Worm (Caenorhabditis elegans) whole organism, L4 larva: Measurements from ENCODE around the gene W07E11.1.

Source experiments
- D1046.2 ChIP-seq: fragments of 200-800 bp; sonication (Bioruptor generic); IDR thresholded peaks from 2 replicates; pipeline ENCODE4 v1.3.6; 2022; ENCODE audit warnings: missing genetic modification characterization, missing compliant biosample characterization
- F10B5.3 ChIP-seq: sonication (generic microtip); optimal IDR thresholded peaks from 2 replicates; lab custom pipeline; 2016; ENCODE audit warnings: mild to moderate bottlenecking, missing genetic modification characterization, missing compliant biosample characterization
- F26F4.8 ChIP-seq: fragments of 200-800 bp; sonication (Bioruptor generic); conservative IDR thresholded peaks from 2 replicates; pipeline ENCODE4 v1.3.6; 2022; ENCODE audit warnings: missing genetic modification characterization, missing compliant biosample characterization
- F37D6.2 ChIP-seq: sonication (generic microtip); optimal IDR thresholded peaks from 2 replicates; lab custom pipeline; 2016; ENCODE audit warnings: mild to moderate bottlenecking, missing genetic modification characterization, missing compliant biosample characterization
- F44E2.7 ChIP-seq: fragments of 200-800 bp; sonication (Bioruptor generic); IDR thresholded peaks from 2 replicates; pipeline ENCODE4 v2.1.2; 2022; ENCODE audit warnings: missing genetic modification characterization, missing compliant biosample characterization
- Y105C5A.15 ChIP-seq: fragments of 200-800 bp; sonication (Bioruptor generic); IDR thresholded peaks from 2 replicates; pipeline ENCODE4 v1.3.6; 2022; ENCODE audit warnings: missing genetic modification characterization, missing compliant biosample characterization
- ZK546.5 ChIP-seq, 2 experiments: sonication (generic microtip); optimal IDR thresholded peaks; 2 replicates each; lab custom pipeline; 2017; ENCODE audit warnings: missing biosample characterization in 2 of 2, missing genetic modification characterization in 2 of 2
- aha-1 ChIP-seq: fragments of 150-350 bp; peaks from one replicate; lab custom pipeline; 2014; ENCODE audit warnings: missing biosample characterization, missing genetic modification characterization
- aly-2 ChIP-seq: sonication (generic microtip); optimal IDR thresholded peaks from 2 replicates; lab custom pipeline; 2018; ENCODE audit warnings: missing biosample characterization, missing genetic modification characterization
- ama-1 ChIP-seq: fragments of 150-350 bp; optimal IDR thresholded peaks from 2 replicates; lab custom pipeline; 2014; ENCODE audit warnings: inconsistent platforms, mixed read lengths
- ceh-20 ChIP-seq: fragments of 200-800 bp; sonication (Bioruptor generic); IDR thresholded peaks from 2 replicates; pipeline ENCODE4 v1.3.6; 2022; ENCODE audit warnings: missing genetic modification reagents, missing genetic modification characterization, missing compliant biosample characterization
- ceh-28 ChIP-seq: fragments of 150-350 bp; optimal IDR thresholded peaks from 2 replicates; lab custom pipeline; 2014; ENCODE audit warnings: missing biosample characterization, missing genetic modification reagents, missing genetic modification characterization
- ctbp-1 ChIP-seq: fragments of 200-800 bp; sonication (Bioruptor generic); IDR thresholded peaks from 2 replicates; pipeline ENCODE4 v1.3.6; 2022; ENCODE audit warnings: missing genetic modification reagents, missing genetic modification characterization, missing compliant biosample characterization
- daf-12 ChIP-seq: fragments of 150-350 bp; optimal IDR thresholded peaks from 2 replicates; lab custom pipeline; 2014; ENCODE audit warnings: missing biosample characterization, missing genetic modification reagents, missing genetic modification characterization
- daf-16 ChIP-seq, 3 experiments: sonication (generic microtip); optimal IDR thresholded peaks; 2 replicates each; lab custom pipeline; 2016 to 2017; ENCODE audit warnings: missing genetic modification characterization in 3 of 3, missing genetic modification reagents in 3 of 3, mild to moderate bottlenecking in 2 of 3, missing compliant biosample characterization in 2 of 3, missing biosample characterization in 1 of 3, moderate library complexity in 1 of 3
- daf-19 ChIP-seq: fragments of 200-800 bp; sonication (Bioruptor generic); conservative IDR thresholded peaks from 2 replicates; pipeline ENCODE4 v1.3.6; 2022; ENCODE audit warnings: missing genetic modification characterization, missing compliant biosample characterization
- daf-8 ChIP-seq: fragments of 200-800 bp; sonication (Bioruptor generic); IDR thresholded peaks from 2 replicates; pipeline ENCODE4 v1.3.6; 2022; ENCODE audit warnings: missing genetic modification characterization, missing compliant biosample characterization
- dmd-6 ChIP-seq: fragments of 200-800 bp; sonication (Bioruptor generic); IDR thresholded peaks from 2 replicates; pipeline ENCODE4 v1.3.6; 2022; ENCODE audit warnings: missing genetic modification reagents, missing genetic modification characterization, missing compliant biosample characterization
- dmd-9 ChIP-seq: fragments of 200-800 bp; sonication (Bioruptor generic); IDR thresholded peaks from 2 replicates; pipeline ENCODE4 v1.3.6; 2022; ENCODE audit warnings: missing genetic modification reagents, missing genetic modification characterization, missing compliant biosample characterization
- dpl-1 ChIP-seq: fragments of 150-350 bp; optimal IDR thresholded peaks from 2 replicates; lab custom pipeline; 2014; ENCODE audit warnings: missing biosample characterization, missing genetic modification reagents, missing genetic modification characterization
- duxl-1 ChIP-seq: sonication (generic microtip); optimal IDR thresholded peaks from 2 replicates; lab custom pipeline; 2016; ENCODE audit warnings: mild to moderate bottlenecking, missing genetic modification characterization, moderate library complexity, missing compliant biosample characterization; ENCODE audit not compliant: poor library complexity
- egl-27 ChIP-seq: sonication (generic microtip); optimal IDR thresholded peaks from 3 replicates; lab custom pipeline; 2017; ENCODE audit warnings: missing biosample characterization, missing genetic modification reagents, missing genetic modification characterization
- egl-43 ChIP-seq: fragments of 200-800 bp; sonication (Bioruptor generic); IDR thresholded peaks from 2 replicates; pipeline ENCODE4 v1.3.6; 2022; ENCODE audit warnings: missing genetic modification reagents, missing genetic modification characterization, missing compliant biosample characterization
- fkh-10 ChIP-seq: fragments of 150-350 bp; optimal IDR thresholded peaks from 2 replicates; lab custom pipeline; 2014; ENCODE audit warnings: missing biosample characterization, missing genetic modification reagents, missing genetic modification characterization
- fos-1 ChIP-seq: fragments of 150-350 bp; optimal IDR thresholded peaks from 2 replicates; lab custom pipeline; 2014; ENCODE audit warnings: missing biosample characterization, missing genetic modification characterization
- hif-1 ChIP-seq, 2 experiments: sonication (generic microtip); optimal IDR thresholded peaks; 2 replicates each; lab custom pipeline; 2016 to 2017; ENCODE audit warnings: missing compliant biosample characterization in 2 of 2, missing genetic modification characterization in 2 of 2, missing genetic modification reagents in 2 of 2, missing genotype in 2 of 2, mild to moderate bottlenecking in 1 of 2
- hlh-30 ChIP-seq: sonication (generic microtip); optimal IDR thresholded peaks from 2 replicates; lab custom pipeline; 2017; ENCODE audit warnings: antibody characterized with exemption, mild to moderate bottlenecking, missing genetic modification characterization, missing compliant biosample characterization; ENCODE audit not compliant: insufficient read depth
- hmg-1.1 ChIP-seq: fragments of 200-800 bp; sonication (Bioruptor generic); IDR thresholded peaks from 2 replicates; pipeline ENCODE4 v1.3.6; 2022; ENCODE audit warnings: missing genetic modification reagents, missing genetic modification characterization, missing compliant biosample characterization
- lin-39 ChIP-seq: fragments of 150-350 bp; optimal IDR thresholded peaks from 2 replicates; lab custom pipeline; 2014; ENCODE audit warnings: missing biosample characterization, missing genetic modification reagents, missing genetic modification characterization
- lir-3 ChIP-seq: sonication (generic microtip); optimal IDR thresholded peaks from 2 replicates; lab custom pipeline; 2016; ENCODE audit warnings: mild to moderate bottlenecking, missing genetic modification characterization, missing compliant biosample characterization
- madf-5 ChIP-seq, 2 experiments: fragments of 200-800 bp; sonication (Bioruptor generic); IDR thresholded peaks; 2 replicates each; pipeline ENCODE4 v1.3.6; 2022; ENCODE audit warnings: missing compliant biosample characterization in 2 of 2, missing genetic modification characterization in 2 of 2
- madf-9 ChIP-seq: fragments of 200-800 bp; sonication (Bioruptor generic); conservative IDR thresholded peaks from 2 replicates; pipeline ENCODE4 v1.3.6; 2022; ENCODE audit warnings: missing genetic modification reagents, missing genetic modification characterization, missing compliant biosample characterization
- mdt-29 ChIP-seq: fragments of 200-800 bp; sonication (Bioruptor generic); IDR thresholded peaks from 2 replicates; pipeline ENCODE4 v1.3.6; 2022; ENCODE audit warnings: missing genetic modification reagents, missing genetic modification characterization, missing compliant biosample characterization
- mxl-3 ChIP-seq: fragments of 200-800 bp; sonication (Bioruptor generic); optimal IDR thresholded peaks from 2 replicates; lab custom pipeline; 2018; ENCODE audit warnings: mild to moderate bottlenecking, missing genetic modification characterization, missing compliant biosample characterization
- nhr-10 ChIP-seq: fragments of 150-350 bp; optimal IDR thresholded peaks from 2 replicates; lab custom pipeline; 2014; ENCODE audit warnings: missing biosample characterization, missing genetic modification characterization
- nhr-102 ChIP-seq: sonication (generic microtip); optimal IDR thresholded peaks from 2 replicates; lab custom pipeline; 2016; ENCODE audit warnings: mild to moderate bottlenecking, missing genetic modification characterization, moderate library complexity, missing compliant biosample characterization
- nhr-111 ChIP-seq: fragments of 200-800 bp; sonication (Bioruptor generic); optimal IDR thresholded peaks from 2 replicates; lab custom pipeline; 2018; ENCODE audit warnings: mild to moderate bottlenecking, missing genetic modification characterization, missing compliant biosample characterization
- nhr-237 ChIP-seq: sonication (generic microtip); optimal IDR thresholded peaks from 2 replicates; lab custom pipeline; 2017; ENCODE audit warnings: missing biosample characterization, missing genetic modification characterization
- nhr-48 ChIP-seq: sonication (generic microtip); optimal IDR thresholded peaks from 2 replicates; lab custom pipeline; 2016; ENCODE audit warnings: mild to moderate bottlenecking, missing genetic modification characterization, missing compliant biosample characterization
- nhr-76 ChIP-seq: fragments of 150-350 bp; optimal IDR thresholded peaks from 2 replicates; lab custom pipeline; 2014; ENCODE audit warnings: missing biosample characterization, missing genetic modification characterization
- nhr-77 ChIP-seq: fragments of 150-350 bp; optimal IDR thresholded peaks from 2 replicates; lab custom pipeline; 2014; ENCODE audit warnings: missing biosample characterization, missing genetic modification characterization
- pha-4 ChIP-seq, 2 experiments: fragments of 150-350 bp in 1 of 2; fragments of 200-800 bp in 1 of 2; sonication (Bioruptor generic) in 1 of 2; IDR thresholded peaks in 1 of 2; optimal IDR thresholded peaks in 1 of 2; 2 replicates each; pipeline versions ENCODE4 v1.3.6 to Lab custom; 2014 to 2022; ENCODE audit warnings: missing genetic modification characterization in 2 of 2, missing genetic modification reagents in 2 of 2, missing biosample characterization in 1 of 2, missing compliant biosample characterization in 1 of 2
- pqm-1 ChIP-seq: sonication (generic microtip); optimal IDR thresholded peaks from 2 replicates; lab custom pipeline; 2017; ENCODE audit warnings: missing biosample characterization, missing genetic modification characterization
- saeg-2 ChIP-seq: fragments of 200-800 bp; sonication (Bioruptor generic); IDR thresholded peaks from 2 replicates; pipeline ENCODE4 v1.3.6; 2022; ENCODE audit warnings: missing genetic modification reagents, missing genetic modification characterization, missing compliant biosample characterization
- sdz-12 ChIP-seq: fragments of 200-800 bp; sonication (Bioruptor generic); optimal IDR thresholded peaks from 2 replicates; lab custom pipeline; 2018; ENCODE audit warnings: mild to moderate bottlenecking, missing genetic modification characterization, missing compliant biosample characterization
- snpc-1.2 ChIP-seq: fragments of 200-800 bp; sonication (Bioruptor generic); IDR thresholded peaks from 2 replicates; pipeline ENCODE4 v1.3.6; 2022; ENCODE audit warnings: missing genetic modification reagents, missing genetic modification characterization, missing compliant biosample characterization
- unc-130 ChIP-seq: sonication (generic microtip); optimal IDR thresholded peaks from 2 replicates; lab custom pipeline; 2016; ENCODE audit warnings: missing genetic modification reagents, missing genetic modification characterization, missing compliant biosample characterization
- unc-39 ChIP-seq: sonication (generic microtip); optimal IDR thresholded peaks from 2 replicates; lab custom pipeline; 2017; ENCODE audit warnings: missing biosample characterization, missing genetic modification characterization
- zfp-2 ChIP-seq: sonication (generic microtip); optimal IDR thresholded peaks from 2 replicates; lab custom pipeline; 2016; ENCODE audit warnings: mild to moderate bottlenecking, missing genetic modification characterization, missing compliant biosample characterization
- zip-11 ChIP-seq: fragments of 200-800 bp; sonication (Bioruptor generic); IDR thresholded peaks from 2 replicates; pipeline ENCODE4 v1.3.6; 2022; ENCODE audit warnings: missing genetic modification characterization, missing compliant biosample characterization
- ztf-7 ChIP-seq: fragments of 150-350 bp; optimal IDR thresholded peaks from 2 replicates; lab custom pipeline; 2014; ENCODE audit warnings: missing biosample characterization, missing genetic modification characterization

Gene W07E11.1

DNA sequence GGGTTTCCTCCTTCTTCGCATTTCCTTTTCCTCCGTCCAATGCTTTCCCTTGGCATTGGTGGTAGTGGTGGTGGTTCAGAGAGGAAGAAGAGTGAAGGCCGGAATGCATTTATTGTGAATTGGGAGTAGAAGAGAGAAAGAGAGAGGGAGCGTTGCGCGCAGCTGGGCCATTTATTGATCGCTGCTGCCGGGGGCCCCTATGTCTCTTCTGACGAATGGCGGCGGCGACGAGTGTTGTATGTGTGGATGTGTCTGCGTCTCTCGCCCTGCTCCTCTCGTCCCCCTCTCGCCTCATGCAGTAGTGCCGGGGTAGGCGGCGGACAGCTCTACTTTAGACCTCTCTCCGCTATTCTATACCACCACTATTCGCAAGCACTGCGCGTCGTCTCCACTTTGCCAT lies 62.2 kb downstream of the W07E11.1 start, which contains the start of gene unc-115 (continued):
- TF ChIP-seq egl-27 (tag; lab: Kevin White, UChicago) (no peak), ZK546.5 (tag; optimal IDR thresholded peaks at IDR 0.05; lab: Kevin White, UChicago) (no peak), nhr-102 (peak; percentile 40), dmd-6 (GFP tag; lab: Robert Waterston, UW) (peak; percentile 48), daf-16 (GFP tag; optimal IDR thresholded peaks at IDR 0.05; lab: Kevin White, UChicago) (peak in 1 of 2 experiments; percentile 20), daf-16 (tag; optimal IDR thresholded peaks at IDR 0.05; lab: Kevin White, UChicago) (peak; percentile 35), pqm-1 (tag; lab: Kevin White, UChicago) (no peak), nhr-76 (tag; lab: Kevin White, UChicago) (no peak), nhr-10 (no peak), unc-130 (GFP tag; lab: Kevin White, UChicago) (no peak), duxl-1 (tag; lab: Kevin White, UChicago) (no peak), Y105C5A.15 (no peak), nhr-77 (tag; lab: Kevin White, UChicago) (no peak), dpl-1 (GFP tag; lab: Kevin White, UChicago) (peak; percentile 20), nhr-48 (tag; lab: Kevin White, UChicago) (peak; percentile 57), daf-19 (GFP tag; lab: Robert Waterston, UW) (no peak), aha-1 (tag; lab: Kevin White, UChicago) (peak; percentile 96), F10B5.3 (tag; lab: Kevin White, UChicago) (peak; percentile 35), fos-1 (no peak), mdt-29 (GFP tag; lab: Robert Waterston, UW) (no peak), ctbp-1 (GFP tag; lab: Robert Waterston, UW) (peak; percentile 91), snpc-1.2 (GFP tag; lab: Robert Waterston, UW) (peak; percentile 47; the same call in 1 of the 2 replicates), nhr-111 (GFP tag; lab: Kevin White, UChicago) (no peak), unc-39 (tag; lab: Kevin White, UChicago) (no peak), madf-5 (GFP tag; IDR thresholded peaks at IDR 0.05; lab: Robert Waterston, UW) (0 out of 4 replicates have a peak, but pooled peaks of 1 of the 2 experiments have one; percentile 43), mxl-3 (GFP tag; lab: Kevin White, UChicago) (peak; percentile 85), ama-1 (no peak), nhr-237 (tag; lab: Kevin White, UChicago) (no peak), dmd-9 (GFP tag; lab: Robert Waterston, UW) (no peak), aly-2 (tag; lab: Kevin White, UChicago) (no peak), daf-8 (GFP tag; lab: Robert Waterston, UW) (0 out of 2 replicates have a peak, but pooled peaks have one; percentile 59), zip-11 (GFP tag; lab: Robert Waterston, UW) (no peak), ceh-20 (GFP tag; lab: Robert Waterston, UW) (peak; percentile 76), ztf-7 (no peak), F26F4.8 (GFP tag; lab: Robert Waterston, UW) (no peak), madf-9 (GFP tag; lab: Robert Waterston, UW) (peak; percentile 75), ceh-28 (tag; lab: Kevin White, UChicago) (peak; percentile 78), sdz-12 (GFP tag; lab: Kevin White, UChicago) (no peak), lin-39 (peak; percentile 67), lir-3 (peak; percentile 24), D1046.2 (GFP tag; lab: Robert Waterston, UW) (no peak), hlh-30 (tag; lab: Kevin White, UChicago) (peak; percentile 72), F44E2.7 (GFP tag; lab: Robert Waterston, UW) (no peak), hif-1 (tag; optimal IDR thresholded peaks at IDR 0.05; lab: Kevin White, UChicago) (peak in 1 of 2 experiments; percentile 69), egl-43 (peak; percentile 93), F37D6.2 (tag; lab: Kevin White, UChicago) (peak; percentile 86), fkh-10 (GFP tag; lab: Kevin White, UChicago) (no peak), saeg-2 (GFP tag; lab: Robert Waterston, UW) (no peak), pha-4 (GFP tag; IDR thresholded peaks at IDR 0.05; lab: Robert Waterston, UW) (peak; percentile 78), pha-4 (tag; optimal IDR thresholded peaks at IDR 0.05; lab: Kevin White, UChicago) (no peak), daf-12 (tag; lab: Kevin White, UChicago) (no peak), zfp-2 (no peak), hmg-1.1 (peak; percentile 94)
